Fruit fly (Drosophila melanogaster) whole organism, prepupa: Measurements from ENCODE around the gene CG4199.
A peak's percentile ranks its signal among the peaks of the same experiment; 100 is the strongest.

Source experiments
- CG11294 ChIP-seq: fragments of 200-800 bp; sonication (Bioruptor generic); IDR thresholded peaks from 2 replicates; pipeline ENCODE4 v1.3.6; 2022; ENCODE audit warnings: missing biosample characterization, missing genetic modification characterization
- CG11762 ChIP-seq: fragments of 200-800 bp; sonication (Bioruptor generic); optimal IDR thresholded peaks from 3 replicates; lab custom pipeline; 2016; ENCODE audit warnings: missing biosample characterization, missing genetic modification characterization; ENCODE audit not compliant: insufficient read depth
- CG1621 ChIP-seq: fragments of 200-800 bp; sonication (Bioruptor generic); optimal IDR thresholded peaks from 3 replicates; lab custom pipeline; 2018; ENCODE audit warnings: missing biosample characterization, mild to moderate bottlenecking, missing genetic modification characterization
- CG3032 ChIP-seq: fragments of 200-800 bp; optimal IDR thresholded peaks from 2 replicates; lab custom pipeline; 2019; ENCODE audit warnings: missing biosample characterization, mild to moderate bottlenecking, missing genetic modification characterization, moderate library complexity
- CG31627 ChIP-seq: fragments of 200-800 bp; sonication (Bioruptor generic); optimal IDR thresholded peaks from 3 replicates; lab custom pipeline; 2016; ENCODE audit warnings: missing biosample characterization, missing genetic modification characterization
- CG32006 ChIP-seq: fragments of 200-800 bp; sonication (Bioruptor generic); optimal IDR thresholded peaks from 3 replicates; lab custom pipeline; 2017; ENCODE audit warnings: missing biosample characterization, mild to moderate bottlenecking, missing genetic modification characterization
- CG34406 ChIP-seq: fragments of 200-800 bp; sonication (Bioruptor generic); optimal IDR thresholded peaks from 3 replicates; lab custom pipeline; 2016; ENCODE audit warnings: missing biosample characterization, missing genetic modification characterization
- CG3919 ChIP-seq: fragments of 200-800 bp; sonication (Bioruptor generic); optimal IDR thresholded peaks from 3 replicates; lab custom pipeline; 2016; ENCODE audit warnings: missing biosample characterization, missing genetic modification characterization
- CG4318 ChIP-seq: fragments of 200-800 bp; sonication (Bioruptor generic); optimal IDR thresholded peaks from 3 replicates; lab custom pipeline; 2017; ENCODE audit warnings: missing biosample characterization, mild to moderate bottlenecking, missing genetic modification characterization
- CG6163 ChIP-seq: fragments of 200-800 bp; sonication (Bioruptor generic); IDR thresholded peaks from 3 replicates; pipeline ENCODE4 v1.3.6; 2022; ENCODE audit warnings: missing biosample characterization, missing genetic modification characterization
- CG6276 ChIP-seq: fragments of 200-800 bp; sonication (Bioruptor generic); optimal IDR thresholded peaks from 2 replicates; lab custom pipeline; 2017; ENCODE audit warnings: missing biosample characterization, mild to moderate bottlenecking, missing genetic modification characterization
- CG6792 ChIP-seq: fragments of 200-800 bp; sonication (Bioruptor generic); optimal IDR thresholded peaks from 3 replicates; lab custom pipeline; 2016; ENCODE audit warnings: missing biosample characterization, missing genetic modification characterization
- CG6808 ChIP-seq: fragments of 200-800 bp; sonication (Bioruptor generic); optimal IDR thresholded peaks from 3 replicates; lab custom pipeline; 2017; ENCODE audit warnings: missing biosample characterization, missing genetic modification characterization, mild to moderate bottlenecking, moderate library complexity, missing genetic modification reagents
- CG6854 ChIP-seq: fragments of 200-800 bp; sonication (Bioruptor generic); optimal IDR thresholded peaks from 2 replicates; lab custom pipeline; 2017; ENCODE audit warnings: missing biosample characterization, mild to moderate bottlenecking, missing genetic modification characterization
- CG8119 ChIP-seq: fragments of 200-800 bp; sonication (Bioruptor generic); IDR thresholded peaks from 3 replicates; pipeline ENCODE4 v1.3.6; 2022; ENCODE audit warnings: missing biosample characterization, missing genetic modification characterization
- CG8632 ChIP-seq: fragments of 200-800 bp; sonication (Bioruptor generic); optimal IDR thresholded peaks from 3 replicates; lab custom pipeline; 2016; ENCODE audit warnings: missing biosample characterization, missing genetic modification characterization
- CG9139 ChIP-seq: fragments of 200-800 bp; sonication (Bioruptor generic); optimal IDR thresholded peaks from 3 replicates; lab custom pipeline; 2017; ENCODE audit warnings: missing biosample characterization, mild to moderate bottlenecking, missing genetic modification characterization
- Eip75B ChIP-seq: fragments of 200-800 bp; sonication (Bioruptor generic); optimal IDR thresholded peaks from 3 replicates; lab custom pipeline; 2016; ENCODE audit warnings: missing biosample characterization, missing genetic modification characterization
- Eip78C ChIP-seq: fragments of 200-800 bp; sonication (Bioruptor generic); peaks from one replicate; lab custom pipeline; 2016; ENCODE audit warnings: missing biosample characterization, missing genetic modification characterization
- Eip93F ChIP-seq: fragments of 200-800 bp; sonication (Bioruptor generic); optimal IDR thresholded peaks from 2 replicates; lab custom pipeline; 2016; ENCODE audit warnings: missing biosample characterization, mild to moderate bottlenecking, missing genetic modification characterization
- Ets21C ChIP-seq: fragments of 200-800 bp; sonication (Bioruptor generic); optimal IDR thresholded peaks from 3 replicates; lab custom pipeline; 2016; ENCODE audit warnings: missing biosample characterization, missing genetic modification characterization
- Ets96B ChIP-seq: fragments of 200-800 bp; optimal IDR thresholded peaks from 2 replicates; lab custom pipeline; 2019; ENCODE audit warnings: missing biosample characterization, mild to moderate bottlenecking, missing genetic modification characterization, moderate library complexity
- Gug ChIP-seq: fragments of 200-800 bp; sonication (Bioruptor generic); IDR thresholded peaks from 2 replicates; pipeline ENCODE4 v1.3.6; 2022; ENCODE audit warnings: missing biosample characterization, missing genetic modification characterization
- Hr38 ChIP-seq: sonication (Bioruptor generic); optimal IDR thresholded peaks from 2 replicates; lab custom pipeline; 2016; ENCODE audit warnings: missing biosample characterization, missing genetic modification characterization
- Hr39 ChIP-seq: fragments of 200-800 bp; sonication (Bioruptor generic); optimal IDR thresholded peaks from 2 replicates; lab custom pipeline; 2016; ENCODE audit warnings: missing biosample characterization, missing genetic modification characterization
- Hr4 ChIP-seq: fragments of 200-800 bp; sonication (Bioruptor generic); optimal IDR thresholded peaks from 3 replicates; lab custom pipeline; 2016; ENCODE audit warnings: missing biosample characterization, missing genetic modification characterization
- Met ChIP-seq: fragments of 200-800 bp; sonication (Bioruptor generic); optimal IDR thresholded peaks from 3 replicates; lab custom pipeline; 2016; ENCODE audit warnings: missing biosample characterization, missing genetic modification characterization
- OdsH ChIP-seq: fragments of 200-800 bp; sonication (Bioruptor generic); optimal IDR thresholded peaks from 3 replicates; lab custom pipeline; 2016; ENCODE audit warnings: missing biosample characterization, missing genetic modification characterization
- Smox ChIP-seq: fragments of 200-800 bp; sonication (Bioruptor generic); optimal IDR thresholded peaks from 3 replicates; lab custom pipeline; 2016; ENCODE audit warnings: missing biosample characterization, missing genetic modification characterization
- Sox102F ChIP-seq: fragments of 200-800 bp; sonication (Bioruptor generic); optimal IDR thresholded peaks from 2 replicates; lab custom pipeline; 2016; ENCODE audit warnings: missing biosample characterization, mild to moderate bottlenecking, missing genetic modification characterization
- Sox14 ChIP-seq: fragments of 200-800 bp; sonication (Bioruptor generic); optimal IDR thresholded peaks from 3 replicates; lab custom pipeline; 2016; ENCODE audit warnings: missing biosample characterization, missing genetic modification characterization
- achi ChIP-seq: fragments of 200-800 bp; sonication (Bioruptor generic); optimal IDR thresholded peaks from 3 replicates; lab custom pipeline; 2016; ENCODE audit warnings: missing biosample characterization, missing genetic modification characterization
- cyc ChIP-seq: fragments of 200-800 bp; sonication (Bioruptor generic); optimal IDR thresholded peaks from 3 replicates; lab custom pipeline; 2016; ENCODE audit warnings: missing biosample characterization, missing genetic modification characterization
- fd59A ChIP-seq: fragments of 200-800 bp; sonication (Bioruptor generic); optimal IDR thresholded peaks from 2 replicates; lab custom pipeline; 2017; ENCODE audit warnings: missing biosample characterization, mild to moderate bottlenecking, missing genetic modification characterization, missing genetic modification reagents
- fd85E ChIP-seq: fragments of 200-800 bp; sonication (Bioruptor generic); optimal IDR thresholded peaks from 3 replicates; lab custom pipeline; 2016; ENCODE audit warnings: missing biosample characterization, missing genetic modification characterization
- fkh ChIP-seq: fragments of 200-800 bp; sonication (Bioruptor generic); optimal IDR thresholded peaks from 3 replicates; lab custom pipeline; 2017; ENCODE audit warnings: missing biosample characterization, mild to moderate bottlenecking, missing genetic modification characterization, moderate library complexity
- lz ChIP-seq: fragments of 200-800 bp; sonication (Bioruptor generic); optimal IDR thresholded peaks from 3 replicates; lab custom pipeline; 2016; ENCODE audit warnings: missing biosample characterization, missing genetic modification characterization
- net ChIP-seq: fragments of 200-800 bp; sonication (Bioruptor generic); optimal IDR thresholded peaks from 3 replicates; lab custom pipeline; 2016; ENCODE audit warnings: missing biosample characterization, missing genetic modification characterization
- pdm3 ChIP-seq: fragments of 200-800 bp; sonication (Bioruptor generic); optimal IDR thresholded peaks from 3 replicates; lab custom pipeline; 2016; ENCODE audit warnings: missing biosample characterization, missing genetic modification characterization
- salr ChIP-seq, 2 experiments: fragments of 200-800 bp; sonication (Bioruptor generic); optimal IDR thresholded peaks; 3 replicates each; lab custom pipeline; 2016 to 2018; ENCODE audit warnings: missing biosample characterization in 2 of 2, missing genetic modification characterization in 2 of 2, mild to moderate bottlenecking in 1 of 2
- spab ChIP-seq: fragments of 200-800 bp; sonication (Bioruptor generic); optimal IDR thresholded peaks from 2 replicates; lab custom pipeline; 2017; ENCODE audit warnings: missing biosample characterization, mild to moderate bottlenecking, missing genetic modification characterization, missing genetic modification reagents
- ss ChIP-seq, 2 experiments: fragments of 200-800 bp; sonication (Bioruptor generic); optimal IDR thresholded peaks; 2 replicates in 1 of 2; 3 replicates in 1 of 2; lab custom pipeline; 2017 to 2018; ENCODE audit warnings: mild to moderate bottlenecking in 2 of 2, missing biosample characterization in 2 of 2, missing genetic modification characterization in 2 of 2, moderate library complexity in 1 of 2
- svp ChIP-seq: fragments of 200-800 bp; sonication (Bioruptor generic); peaks from one replicate; lab custom pipeline; 2016; ENCODE audit warnings: missing biosample characterization, missing genetic modification characterization
- vri ChIP-seq: fragments of 200-800 bp; sonication (Bioruptor generic); optimal IDR thresholded peaks from 3 replicates; lab custom pipeline; 2016; ENCODE audit warnings: missing biosample characterization, mild to moderate bottlenecking, missing genetic modification characterization

Gene CG4199

dm6 chrX:2083109-2083508 is 9.8 kb upstream of the CG4199 start (continued):
- peak; percentile 86 for TF ChIP-seq CG3919 (GFP tag; lab: Kevin White, UChicago)
- TF ChIP-seq CG6854 (GFP tag; lab: Kevin White, UChicago), result no peak
- TF ChIP-seq achi, result peak; percentile 82
- TF ChIP-seq salr (GFP tag; optimal IDR thresholded peaks at IDR 0.05; lab: Kevin White, UChicago), result peak; percentile 61 to 83
- TF ChIP-seq CG34406 (GFP tag; lab: Kevin White, UChicago), result peak; percentile 74
- TF ChIP-seq net (GFP tag; lab: Kevin White, UChicago), result peak; percentile 87
- TF ChIP-seq CG6792 (GFP tag; lab: Kevin White, UChicago), result peak; percentile 83
- TF ChIP-seq spab, result peak; percentile 81
- TF ChIP-seq OdsH (GFP tag; lab: Kevin White, UChicago), result peak; percentile 89
- TF ChIP-seq CG31627 (GFP tag; lab: Kevin White, UChicago), result peak; percentile 92
- TF ChIP-seq fkh (GFP tag; lab: Kevin White, UChicago), result no peak
- TF ChIP-seq ss (GFP tag; optimal IDR thresholded peaks at IDR 0.05; lab: Kevin White, UChicago), result peak; percentile 71 to 88
- TF ChIP-seq CG32006 (GFP tag; lab: Kevin White, UChicago), result peak; percentile 91
- TF ChIP-seq Eip93F, result no peak
- peak; percentile 80 for TF ChIP-seq Smox
- peak; percentile 80 for TF ChIP-seq vri (GFP tag; lab: Kevin White, UChicago)
- peak; percentile 86 for TF ChIP-seq CG1621 (tag; lab: Kevin White, UChicago)
- TF ChIP-seq Eip78C (GFP tag; lab: Kevin White, UChicago), result peak; percentile 97
- peak; percentile 90 for TF ChIP-seq CG8119 (GFP tag; lab: Robert Waterston, UW)

- TF ChIP-seq CG1621 (tag; lab: Kevin White, UChicago) (no peak), vri (GFP tag; lab: Kevin White, UChicago) (no peak), pdm3 (GFP tag; lab: Kevin White, UChicago) (no peak), Sox102F (no peak), CG8119 (GFP tag; lab: Robert Waterston, UW) (no peak), net (GFP tag; lab: Kevin White, UChicago) (no peak), CG6808 (no peak), CG32006 (GFP tag; lab: Kevin White, UChicago) (no peak), Eip78C (GFP tag; lab: Kevin White, UChicago) (no peak), CG6276 (no peak), Ets96B (tag; lab: Kevin White, UChicago) (no peak), Hr38 (no peak), CG4318 (GFP tag; lab: Kevin White, UChicago) (no peak), CG8632 (GFP tag; lab: Kevin White, UChicago) (no peak), fd85E (GFP tag; lab: Kevin White, UChicago) (no peak), spab (no peak), OdsH (GFP tag; lab: Kevin White, UChicago) (no peak)
These were observed 8.6 kb upstream of the CG4199 start for dm6 chrX:2081848-2082365.

dm6 chrX:2080367-2080927 is 7.2 kb upstream of the CG4199 start, which contains the start of the genes CG16903 and Unc-76:
TSS of gene CG16903 (minus strand) at chrX:2080405.
TSS of gene Unc-76 (plus strand) at chrX:2080610.
- TF ChIP-seq Ets96B (tag; lab: Kevin White, UChicago), result peak; percentile 28
- peak in 1 of 2 experiments; percentile 2 for TF ChIP-seq salr (GFP tag; optimal IDR thresholded peaks at IDR 0.05; lab: Kevin White, UChicago)
- no peak for TF ChIP-seq net (GFP tag; lab: Kevin White, UChicago)
- TF ChIP-seq CG6792 (GFP tag; lab: Kevin White, UChicago), result no peak
- 0 out of 3 replicates have a peak, but pooled peaks have one; percentile 26 for TF ChIP-seq CG6163 (GFP tag; lab: Robert Waterston, UW)
- no peak for TF ChIP-seq Ets21C (GFP tag; lab: Kevin White, UChicago)
- no peak for TF ChIP-seq Gug (GFP tag; lab: Robert Waterston, UW)
- no peak for TF ChIP-seq cyc (GFP tag; lab: Kevin White, UChicago)
- TF ChIP-seq Hr4 (GFP tag; lab: Kevin White, UChicago), result no peak
- TF ChIP-seq CG34406 (GFP tag; lab: Kevin White, UChicago), result no peak
- no peak for TF ChIP-seq Sox102F
- peak; percentile 70 for TF ChIP-seq svp (GFP tag; lab: Kevin White, UChicago)
- peak; percentile 27 for TF ChIP-seq CG3032 (tag; lab: Kevin White, UChicago)
- peak; percentile 41 to 54 for TF ChIP-seq ss (GFP tag; optimal IDR thresholded peaks at IDR 0.05; lab: Kevin White, UChicago)
- no peak for TF ChIP-seq fd85E (GFP tag; lab: Kevin White, UChicago)
- TF ChIP-seq OdsH (GFP tag; lab: Kevin White, UChicago), result no peak
- TF ChIP-seq fd59A, result no peak
- no peak for TF ChIP-seq CG11294 (GFP tag; lab: Robert Waterston, UW)
- TF ChIP-seq Hr39 (GFP tag; lab: Kevin White, UChicago), result no peak
- no peak for TF ChIP-seq Met (GFP tag; lab: Kevin White, UChicago)
- TF ChIP-seq lz, result peak; percentile 21
- peak; percentile 32 for TF ChIP-seq Sox14 (GFP tag; lab: Kevin White, UChicago)
- no peak for TF ChIP-seq Eip93F
- no peak for TF ChIP-seq Smox
- TF ChIP-seq CG6808, result peak; percentile 13
- no peak for TF ChIP-seq CG9139 (GFP tag; lab: Kevin White, UChicago)
- TF ChIP-seq Eip75B (GFP tag; lab: Kevin White, UChicago), result no peak
- no peak for TF ChIP-seq CG11762
- TF ChIP-seq CG6854 (GFP tag; lab: Kevin White, UChicago), result peak; percentile 85
- TF ChIP-seq Eip78C (GFP tag; lab: Kevin White, UChicago), result peak; percentile 83
